Fruit fly (Drosophila melanogaster) whole organism, wandering third instar larva: ENCODE measurements around the gene Fum1.

Experiments
- Abd-B ChIP-seq: fragments of >200 bp; optimal IDR thresholded peaks from 2 replicates; lab custom pipeline; 2017; ENCODE audit warnings: missing biosample characterization, missing genetic modification characterization
- CG32264 ChIP-seq: fragments of 200-800 bp; sonication (Bioruptor generic); optimal IDR thresholded peaks from 2 replicates; lab custom pipeline; 2016; ENCODE audit warnings: missing biosample characterization, missing genetic modification characterization
- CG9705 ChIP-seq: fragments of 200-800 bp; sonication (Bioruptor generic); optimal IDR thresholded peaks from 2 replicates; lab custom pipeline; 2018; ENCODE audit warnings: missing biosample characterization, mild to moderate bottlenecking, missing genetic modification characterization
- CrebA ChIP-seq: fragments of 200-800 bp; sonication (Bioruptor generic); optimal IDR thresholded peaks from 2 replicates; lab custom pipeline; 2016; ENCODE audit warnings: missing biosample characterization, mild to moderate bottlenecking, missing genetic modification characterization, borderline replicate concordance
- Dfd ChIP-seq: fragments of >200 bp; optimal IDR thresholded peaks from 2 replicates; lab custom pipeline; 2017; ENCODE audit warnings: missing biosample characterization, missing genetic modification characterization
- Dif ChIP-seq: fragments of 200-275, 200-300 bp; sonication (Bioruptor generic); optimal IDR thresholded peaks from 2 replicates; lab custom pipeline; 2018; ENCODE audit warnings: missing biosample characterization, missing genetic modification characterization; ENCODE audit not compliant: partially characterized antibody
- GATAd ChIP-seq: sonication (Bioruptor generic); optimal IDR thresholded peaks from 2 replicates; lab custom pipeline; 2016; ENCODE audit warnings: missing biosample characterization, missing genetic modification characterization
- HLH106 ChIP-seq: fragments of 200-800 bp; optimal IDR thresholded peaks from 3 replicates; lab custom pipeline; 2019; ENCODE audit warnings: missing biosample characterization, mild to moderate bottlenecking, missing genetic modification characterization, moderate library complexity
- Hnf4 ChIP-seq: fragments of 200-800 bp; sonication (Bioruptor generic); optimal IDR thresholded peaks from 2 replicates; lab custom pipeline; 2016; ENCODE audit warnings: missing biosample characterization, mild to moderate bottlenecking, missing genetic modification characterization
- Hr83 ChIP-seq: fragments of 200-300 bp; sonication (Bioruptor generic); optimal IDR thresholded peaks from 2 replicates; lab custom pipeline; 2016; ENCODE audit warnings: missing biosample characterization, mild to moderate bottlenecking, missing genetic modification characterization, moderate library complexity; ENCODE audit not compliant: poor library complexity, severe bottlenecking
- Jra ChIP-seq: sonication (Bioruptor generic); optimal IDR thresholded peaks from 2 replicates; lab custom pipeline; 2016; ENCODE audit warnings: missing biosample characterization, missing genetic modification characterization
- Mio ChIP-seq: sonication (Bioruptor generic); optimal IDR thresholded peaks from 2 replicates; lab custom pipeline; 2016; ENCODE audit warnings: missing biosample characterization, missing genetic modification characterization
- Myc ChIP-seq: fragments of >200 bp; optimal IDR thresholded peaks from 2 replicates; lab custom pipeline; 2017
- N ChIP-seq: fragments of >200 bp; optimal IDR thresholded peaks from 2 replicates; lab custom pipeline; 2018; ENCODE audit warnings: missing biosample characterization, missing external identifiers, missing genetic modification characterization
- OdsH ChIP-seq: fragments of 200-800 bp; sonication (Bioruptor generic); optimal IDR thresholded peaks from 2 replicates; lab custom pipeline; 2016; ENCODE audit warnings: missing biosample characterization, mild to moderate bottlenecking, missing genetic modification characterization
- Rel ChIP-seq, 2 experiments: fragments of 200-800 bp; sonication (Bioruptor generic) in 1 of 2; optimal IDR thresholded peaks; 2 replicates in 1 of 2; 3 replicates in 1 of 2; lab custom pipeline; 2016 to 2019; ENCODE audit warnings: mild to moderate bottlenecking in 2 of 2, missing biosample characterization in 2 of 2, missing genetic modification characterization in 2 of 2, moderate library complexity in 1 of 2
- Sp1 ChIP-seq: fragments of 200-800 bp; sonication (Bioruptor generic); optimal IDR thresholded peaks from 3 replicates; lab custom pipeline; 2019; ENCODE audit warnings: missing biosample characterization, mild to moderate bottlenecking, missing genetic modification characterization, moderate library complexity
- Vsx2 ChIP-seq: fragments of 200-300, 225-300 bp; sonication (Bioruptor generic); optimal IDR thresholded peaks from 2 replicates; lab custom pipeline; 2018; ENCODE audit warnings: missing biosample characterization, missing genetic modification characterization; ENCODE audit not compliant: partially characterized antibody
- br ChIP-seq: fragments of 200-800 bp; sonication (Bioruptor generic); optimal IDR thresholded peaks from 2 replicates; lab custom pipeline; 2016; ENCODE audit warnings: missing biosample characterization, missing genetic modification characterization
- brk ChIP-seq: fragments of 200-800 bp; sonication (Bioruptor generic); optimal IDR thresholded peaks from 2 replicates; lab custom pipeline; 2016; ENCODE audit warnings: missing biosample characterization, mild to moderate bottlenecking, missing genetic modification characterization
- dl ChIP-seq, 2 experiments: fragments of 175-275, 200-275 bp in 1 of 2; fragments of 200-275 bp in 1 of 2; sonication (Bioruptor generic); optimal IDR thresholded peaks; lab custom pipeline; 2018; ENCODE audit warnings: mild to moderate bottlenecking in 2 of 2, missing biosample characterization in 2 of 2, missing genetic modification characterization in 2 of 2, moderate library complexity in 2 of 2; ENCODE audit not compliant: partially characterized antibody in 2 of 2, insufficient read depth in 1 of 2
- dmrt93B ChIP-seq: fragments of 200-800 bp; sonication (Bioruptor generic); optimal IDR thresholded peaks from 2 replicates; lab custom pipeline; 2018; ENCODE audit warnings: missing biosample characterization, mild to moderate bottlenecking, missing genetic modification characterization
- dsf ChIP-seq: sonication (Bioruptor generic); optimal IDR thresholded peaks from 2 replicates; lab custom pipeline; 2016; ENCODE audit warnings: missing biosample characterization, missing genetic modification characterization, borderline replicate concordance
- ey ChIP-seq: fragments of 200-800 bp; sonication (Bioruptor generic); optimal IDR thresholded peaks from 2 replicates; lab custom pipeline; 2016; ENCODE audit warnings: missing biosample characterization, missing genetic modification characterization
- foxo ChIP-seq, 2 experiments: fragments of 200-800 bp; sonication (Bioruptor generic); optimal IDR thresholded peaks; 2 replicates in 1 of 2; 3 replicates in 1 of 2; lab custom pipeline; 2016 to 2017; ENCODE audit warnings: missing biosample characterization in 2 of 2, missing genetic modification characterization in 2 of 2
- fru ChIP-seq: fragments of 200-800 bp; sonication (Bioruptor generic); optimal IDR thresholded peaks from 3 replicates; lab custom pipeline; 2016; ENCODE audit warnings: missing biosample characterization, mild to moderate bottlenecking, missing genetic modification characterization
- h ChIP-seq: fragments of 200-800 bp; sonication (Bioruptor generic); optimal IDR thresholded peaks from 3 replicates; lab custom pipeline; 2016; ENCODE audit warnings: missing biosample characterization, mild to moderate bottlenecking, missing genetic modification characterization
- jim ChIP-seq: fragments of 175-275, 200-325 bp; sonication (Bioruptor generic); optimal IDR thresholded peaks from 2 replicates; lab custom pipeline; 2016; ENCODE audit warnings: missing biosample characterization, mild to moderate bottlenecking, missing genetic modification characterization
- lola ChIP-seq: fragments of >200 bp; optimal IDR thresholded peaks from 2 replicates; lab custom pipeline; 2017; ENCODE audit warnings: missing biosample characterization, missing genetic modification characterization
- pan ChIP-seq: fragments of >200 bp; optimal IDR thresholded peaks from 2 replicates; lab custom pipeline; 2017
- psq ChIP-seq: fragments of 200-800 bp; sonication (Bioruptor generic); optimal IDR thresholded peaks from 3 replicates; lab custom pipeline; 2017; ENCODE audit warnings: missing biosample characterization, mild to moderate bottlenecking, missing genetic modification characterization, moderate library complexity
- rgr ChIP-seq: fragments of 200-800 bp; sonication (Bioruptor generic); optimal IDR thresholded peaks from 3 replicates; lab custom pipeline; 2016; ENCODE audit warnings: missing biosample characterization, mild to moderate bottlenecking, missing genetic modification characterization
- sage ChIP-seq: fragments of 200-800 bp; sonication (Bioruptor generic); optimal IDR thresholded peaks from 2 replicates; lab custom pipeline; 2016; ENCODE audit warnings: missing biosample characterization, mild to moderate bottlenecking, missing genetic modification characterization
- sv ChIP-seq: fragments of 200-800 bp; sonication (Bioruptor generic); optimal IDR thresholded peaks from 3 replicates; lab custom pipeline; 2016; ENCODE audit warnings: missing biosample characterization, missing genetic modification characterization
- tai ChIP-seq: sonication (Bioruptor generic); optimal IDR thresholded peaks from 2 replicates; lab custom pipeline; 2016; ENCODE audit warnings: missing biosample characterization, missing genetic modification characterization
- usp ChIP-seq: fragments of >200 bp; optimal IDR thresholded peaks from 2 replicates; lab custom pipeline; 2017; ENCODE audit warnings: missing biosample characterization, missing genetic modification characterization

Fum1 gene

DNA sequence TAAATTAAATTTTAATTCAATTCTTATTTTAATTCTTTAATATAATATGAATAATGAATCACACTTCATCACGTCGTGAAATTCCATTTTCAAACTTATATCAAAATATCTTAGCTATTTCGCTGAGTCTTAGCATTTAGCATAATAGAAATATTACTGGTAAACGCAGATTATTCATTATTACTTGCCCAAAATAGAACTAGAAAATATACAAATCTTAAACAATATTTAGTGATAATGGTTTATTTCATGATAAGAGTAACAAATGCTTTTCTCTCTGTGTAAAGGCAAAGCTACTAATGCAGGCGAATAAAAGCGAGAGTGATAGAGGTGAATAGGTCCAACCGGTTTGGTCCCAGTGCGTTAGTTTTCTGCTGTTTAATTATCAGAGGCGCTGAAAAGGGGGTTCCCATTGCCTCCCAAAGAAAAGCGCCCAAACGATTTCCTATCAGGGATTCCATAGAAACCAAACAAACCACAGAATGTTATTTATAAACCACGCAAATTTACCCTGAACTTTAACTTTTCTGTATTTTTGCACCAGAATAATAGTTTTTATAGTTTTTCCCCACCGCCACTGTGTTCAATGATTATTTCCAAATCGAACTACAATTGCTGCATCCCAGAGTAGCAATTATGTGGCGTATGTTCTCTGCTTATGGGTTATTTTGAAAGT lies 15.2 kb upstream of the Fum1 start:
- no peak for TF ChIP-seq dmrt93B (GFP tag; lab: Kevin White, UChicago)
- TF ChIP-seq dl (GFP tag; optimal IDR thresholded peaks at IDR 0.05; lab: Kevin White, UChicago; ENCODE audit: insufficient read depth in 1 of 2, partially characterized antibody in 2 of 2) = no peak
- peak; percentile 12 for TF ChIP-seq ey
- no peak for TF ChIP-seq OdsH (GFP tag; lab: Kevin White, UChicago)
- TF ChIP-seq fru = peak; percentile 31
- peak in 1 of 2 experiments; percentile 38 for TF ChIP-seq foxo (GFP tag; optimal IDR thresholded peaks at IDR 0.05; lab: Kevin White, UChicago)

DNA sequence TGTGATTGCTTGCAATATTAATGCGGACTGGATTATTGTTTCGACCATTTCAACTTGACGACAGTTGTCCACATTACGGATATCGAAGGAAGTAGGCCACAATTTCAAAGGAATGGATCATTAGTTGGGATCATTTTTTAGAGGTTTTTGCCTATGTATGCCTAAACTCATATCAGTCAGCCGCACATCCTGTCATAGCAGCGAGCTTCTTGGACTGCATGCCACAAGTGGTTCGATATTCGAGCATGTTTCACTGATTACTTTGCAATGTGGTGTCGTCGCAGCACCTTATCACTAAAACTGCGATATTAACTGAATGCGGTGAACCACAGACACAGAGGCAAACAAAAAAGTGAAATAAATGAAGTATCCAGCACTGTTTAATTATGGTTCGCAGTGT lies 14.2 kb upstream of the Fum1 start:
- no peak for TF ChIP-seq Jra (GFP tag; lab: Kevin White, UChicago)
- TF ChIP-seq Rel (GFP tag; optimal IDR thresholded peaks at IDR 0.05; lab: Kevin White, UChicago) = no peak
- peak; percentile 32 for TF ChIP-seq Rel (tag; optimal IDR thresholded peaks at IDR 0.05; lab: Kevin White, UChicago)

DNA sequence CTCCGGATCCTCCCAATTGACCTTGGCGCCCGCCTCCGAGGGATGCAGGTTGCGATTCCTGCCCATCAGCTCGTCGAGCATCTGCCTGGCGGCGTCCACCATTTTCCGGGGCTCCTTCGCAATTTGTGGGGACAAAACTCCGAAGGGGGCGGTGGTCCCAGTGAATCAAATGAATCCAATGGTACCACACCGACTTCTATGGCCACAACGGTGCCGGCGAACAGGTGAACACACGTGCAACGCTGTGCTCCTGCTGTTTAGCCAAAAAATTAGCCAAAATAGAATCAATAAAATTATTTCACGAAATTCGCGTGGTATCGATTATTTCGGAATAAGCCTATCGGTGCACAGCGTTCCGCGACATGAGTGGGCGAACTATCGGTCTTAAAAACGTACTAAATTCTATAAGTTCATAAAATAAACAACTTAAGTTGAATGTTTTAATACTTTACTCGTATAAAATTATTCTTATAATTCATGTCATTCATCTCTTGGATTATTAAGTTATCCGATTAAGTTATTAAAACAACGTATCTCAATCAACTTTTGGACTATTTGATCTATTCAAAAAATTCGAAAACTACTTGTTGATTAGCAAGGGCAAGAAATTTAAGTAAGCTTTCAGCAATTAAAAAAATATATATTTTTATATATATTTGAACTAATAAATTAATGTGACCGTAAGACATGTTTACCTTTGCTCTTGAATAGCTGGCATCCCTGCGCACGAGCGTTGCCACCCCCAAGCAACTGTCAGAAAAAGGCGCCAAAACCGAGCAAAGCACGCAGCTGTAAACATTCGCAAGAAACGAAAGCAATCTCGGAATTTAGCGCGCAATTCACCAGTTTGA lies 4.4 kb upstream of the Fum1 start, which contains the start of the genes CG3198 and Mcm6:
Gene CG3198 (minus strand): TSS at position 337 of the 851 bp plus-strand sequence.
Gene Mcm6 (plus strand): TSS at position 751 of the 851 bp plus-strand sequence.
- TF ChIP-seq lola (no peak), Vsx2 (GFP tag; lab: Kevin White, UChicago) (no peak), dl (GFP tag; optimal IDR thresholded peaks at IDR 0.05; lab: Kevin White, UChicago; ENCODE audit: insufficient read depth in 1 of 2, partially characterized antibody in 2 of 2) (no peak), rgr (no peak), HLH106 (peak; percentile 16), Myc (lab: Kevin White, UChicago) (peak; percentile 6), tai (GFP tag; lab: Kevin White, UChicago) (no peak), Sp1 (GFP tag; lab: Kevin White, UChicago) (no peak)
- TF ChIP-seq, all 38 proteins: peak for 2

DNA sequence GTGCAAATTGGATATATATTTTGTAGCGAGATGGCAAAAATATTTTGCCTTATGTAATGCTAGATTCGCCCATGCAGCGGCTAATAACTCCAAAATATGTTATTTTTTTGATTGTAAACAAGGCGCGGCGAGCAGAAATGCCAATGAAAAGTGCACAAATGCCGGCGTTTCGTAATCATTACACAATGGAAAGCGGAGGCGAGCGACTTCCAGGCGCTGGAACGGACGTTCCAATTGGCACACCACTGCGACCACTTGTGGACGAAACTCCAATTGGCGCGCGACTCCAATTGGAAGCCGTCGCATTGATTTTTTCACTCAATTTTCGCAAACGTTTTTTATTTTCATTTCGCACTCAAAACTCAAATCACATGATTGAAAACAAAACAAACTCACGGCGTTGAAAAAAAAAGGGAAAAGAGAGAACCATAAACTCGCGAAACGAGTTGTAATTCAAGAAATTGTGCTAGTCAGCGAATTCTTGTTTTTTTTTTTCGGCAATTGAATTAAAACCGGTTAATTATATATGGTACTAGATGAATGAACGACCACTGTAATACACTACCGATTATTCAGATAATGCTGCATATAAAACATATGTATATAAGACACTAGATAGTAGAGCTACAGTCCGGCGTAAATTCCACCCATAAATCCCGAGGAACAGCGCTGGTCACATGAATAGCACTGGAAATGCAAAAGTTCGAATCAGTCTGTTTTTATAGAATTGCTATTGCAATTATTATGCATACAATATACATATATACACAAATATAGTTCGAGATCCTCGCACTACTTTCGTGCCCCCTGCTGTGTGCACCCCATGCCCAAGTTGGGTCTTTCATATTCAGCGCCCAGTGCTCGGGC lies 644 bp downstream of the Fum1 start, which contains the start of gene ND-ASHI:
Gene ND-ASHI (minus strand): TSS at position 484 of the 867 bp plus-strand sequence.
- no peak for TF ChIP-seq Dif (GFP tag; lab: Kevin White, UChicago)
- TF ChIP-seq GATAd (GFP tag; lab: Kevin White, UChicago) = peak; percentile 73
- TF ChIP-seq CrebA = no peak
- no peak for TF ChIP-seq jim (GFP tag; lab: Kevin White, UChicago)
- TF ChIP-seq ey = peak; percentile 95
- peak; percentile 91 for TF ChIP-seq psq (GFP tag; lab: Kevin White, UChicago)
- TF ChIP-seq sage (GFP tag; lab: Kevin White, UChicago) = peak; percentile 90
- TF ChIP-seq OdsH (GFP tag; lab: Kevin White, UChicago) = peak; percentile 93
- TF ChIP-seq Sp1 (GFP tag; lab: Kevin White, UChicago) = peak; percentile 96
- peak; percentile 96 for TF ChIP-seq h
- TF ChIP-seq CG32264 (GFP tag; lab: Kevin White, UChicago) = peak; percentile 85
- peak; percentile 89 for TF ChIP-seq Rel (GFP tag; optimal IDR thresholded peaks at IDR 0.05; lab: Kevin White, UChicago)
- TF ChIP-seq Rel (tag; optimal IDR thresholded peaks at IDR 0.05; lab: Kevin White, UChicago) = no peak
- TF ChIP-seq tai (GFP tag; lab: Kevin White, UChicago) = no peak
- peak; percentile 94 for TF ChIP-seq sv
- no peak for TF ChIP-seq pan (lab: Kevin White, UChicago)
- TF ChIP-seq Abd-B (GFP tag; lab: Kevin White, UChicago) = no peak
- no peak for TF ChIP-seq lola
- TF ChIP-seq CG9705 = peak; percentile 93
- no peak for TF ChIP-seq dl (GFP tag; optimal IDR thresholded peaks at IDR 0.05; lab: Kevin White, UChicago; ENCODE audit: insufficient read depth in 1 of 2, partially characterized antibody in 2 of 2)
- TF ChIP-seq HLH106 = peak; percentile 94
- no peak for TF ChIP-seq Hnf4 (GFP tag; lab: Kevin White, UChicago)
- TF ChIP-seq brk = no peak
- no peak for TF ChIP-seq Dfd (GFP tag; lab: Kevin White, UChicago)
- peak; percentile 89 for TF ChIP-seq Hr83
- no peak for TF ChIP-seq N
- TF ChIP-seq Vsx2 (GFP tag; lab: Kevin White, UChicago) = no peak
- peak; percentile 95 for TF ChIP-seq br (GFP tag; lab: Kevin White, UChicago)
- peak; percentile 96 for TF ChIP-seq rgr
- TF ChIP-seq dsf (GFP tag; lab: Kevin White, UChicago) = peak; percentile 78
- peak; percentile 68 to 97 for TF ChIP-seq foxo (GFP tag; optimal IDR thresholded peaks at IDR 0.05; lab: Kevin White, UChicago)
- TF ChIP-seq usp (GFP tag; lab: Kevin White, UChicago) = no peak
- TF ChIP-seq Mio (GFP tag; lab: Kevin White, UChicago) = peak; percentile 67
- peak; percentile 90 for TF ChIP-seq Jra (GFP tag; lab: Kevin White, UChicago)
- peak; percentile 94 for TF ChIP-seq dmrt93B (GFP tag; lab: Kevin White, UChicago)
